Fruit fly (Drosophila melanogaster) whole organism, pupa: ENCODE results near the gene CG31974.

Source experiments
- CG12605 ChIP-seq: fragments of 200-800 bp; sonication (Bioruptor generic); IDR thresholded peaks from 2 replicates; pipeline ENCODE4 v1.3.6; 2022; ENCODE audit warnings: missing biosample characterization, missing genetic modification characterization
- CG13204 ChIP-seq: fragments of 200-800 bp; sonication (Bioruptor generic); optimal IDR thresholded peaks from 2 replicates; lab custom pipeline; 2018; ENCODE audit warnings: missing biosample characterization, mild to moderate bottlenecking, missing genetic modification characterization, moderate library complexity
- CG17806 ChIP-seq: fragments of 200-800 bp; sonication (Bioruptor generic); optimal IDR thresholded peaks from 2 replicates; lab custom pipeline; 2018; ENCODE audit warnings: missing biosample characterization, mild to moderate bottlenecking, missing genetic modification characterization, moderate library complexity
- CG34367 ChIP-seq: fragments of 200-800 bp; sonication (Bioruptor generic); optimal IDR thresholded peaks from 2 replicates; lab custom pipeline; 2018; ENCODE audit warnings: missing biosample characterization, mild to moderate bottlenecking, missing genetic modification characterization
- CG4496 ChIP-seq: fragments of 200-800 bp; sonication (Bioruptor generic); IDR thresholded peaks from 3 replicates; pipeline ENCODE4 v1.3.6; 2022; ENCODE audit warnings: missing biosample characterization, missing genetic modification characterization
- CG8159 ChIP-seq: fragments of 200-800 bp; sonication (Bioruptor generic); optimal IDR thresholded peaks from 3 replicates; lab custom pipeline; 2018; ENCODE audit warnings: missing biosample characterization, mild to moderate bottlenecking, missing genetic modification characterization, moderate library complexity
- EcR ChIP-seq: fragments of 200-800 bp; sonication (Bioruptor generic); optimal IDR thresholded peaks from 3 replicates; lab custom pipeline; 2019; ENCODE audit warnings: missing biosample characterization, missing genetic modification characterization, mild to moderate bottlenecking, moderate library complexity, missing genetic modification reagents
- Pif1A ChIP-seq: fragments of 200-800 bp; sonication (Bioruptor generic); optimal IDR thresholded peaks from 3 replicates; lab custom pipeline; 2016; ENCODE audit warnings: missing biosample characterization, missing genetic modification characterization
- Pif1B ChIP-seq: fragments of 200-800 bp; sonication (Bioruptor generic); optimal IDR thresholded peaks from 3 replicates; lab custom pipeline; 2016; ENCODE audit warnings: missing biosample characterization, missing genetic modification characterization
- gl ChIP-seq: fragments of 200-800 bp; sonication (Bioruptor generic); optimal IDR thresholded peaks from 2 replicates; lab custom pipeline; 2018; ENCODE audit warnings: missing biosample characterization, mild to moderate bottlenecking, missing genetic modification characterization

dm6 chr2L:168270-168901 is 25.5 kb upstream of the CG31974 start:
- TF ChIP-seq EcR (GFP tag; lab: Kevin White, UChicago): peak; percentile 61
- TF ChIP-seq CG34367 (tag; lab: Kevin White, UChicago): peak; percentile 5
- TF ChIP-seq CG13204 (GFP tag; lab: Kevin White, UChicago): peak; percentile 69
- TF ChIP-seq gl (tag; lab: Kevin White, UChicago): peak; percentile 77
- TF ChIP-seq CG4496: no peak
- TF ChIP-seq CG8159: peak; percentile 6
- TF ChIP-seq Pif1A (GFP tag; lab: Kevin White, UChicago): peak; percentile 40
- no peak for TF ChIP-seq Pif1B
- TF ChIP-seq CG17806 (tag; lab: Kevin White, UChicago): peak; percentile 28
- peak; percentile 36; the same call in 1 of the 2 replicates for TF ChIP-seq CG12605 (GFP tag; lab: Robert Waterston, UW)
